Worm (Caenorhabditis elegans) whole organism, young adult: Measurements from ENCODE around the gene C04E6.13.

Experiments used
- F37B4.10 ChIP-seq: fragments of 200-800 bp; sonication (Bioruptor generic); IDR thresholded peaks from 2 replicates; pipeline ENCODE4 v1.3.6; 2022; ENCODE audit warnings: missing genetic modification characterization, missing compliant biosample characterization
- F39B2.1 ChIP-seq: fragments of 200-800 bp; sonication (Bioruptor generic); IDR thresholded peaks from 2 replicates; pipeline ENCODE4 v1.3.6; 2022; ENCODE audit warnings: missing genetic modification reagents, missing genetic modification characterization, missing compliant biosample characterization
- F49E8.2 ChIP-seq: sonication (generic microtip); optimal IDR thresholded peaks from 3 replicates; lab custom pipeline; 2017; ENCODE audit warnings: missing genetic modification characterization, mild to moderate bottlenecking, missing compliant biosample characterization, antibody characterized with exemption, moderate library complexity; ENCODE audit not compliant: insufficient read depth
- K11D2.4 ChIP-seq: fragments of 200-800 bp; sonication (Bioruptor generic); IDR thresholded peaks from 2 replicates; pipeline ENCODE4 v1.3.6; 2022; ENCODE audit warnings: missing genetic modification reagents, missing genetic modification characterization, missing compliant biosample characterization
- T26A5.8 ChIP-seq: sonication (generic microtip); optimal IDR thresholded peaks from 2 replicates; lab custom pipeline; 2016; ENCODE audit warnings: missing genetic modification characterization, missing compliant biosample characterization
- Y67H2A.10 ChIP-seq: fragments of 200-800 bp; sonication (Bioruptor generic); conservative IDR thresholded peaks from 2 replicates; pipeline ENCODE4 v1.3.6; 2022; ENCODE audit warnings: missing genetic modification reagents, missing genetic modification characterization, missing compliant biosample characterization
- ZK185.1 ChIP-seq: sonication (generic microtip); optimal IDR thresholded peaks from 2 replicates; lab custom pipeline; 2016; ENCODE audit warnings: mild to moderate bottlenecking, missing genetic modification characterization, missing compliant biosample characterization; ENCODE audit not compliant: poor library complexity, severe bottlenecking
- aptf-2 ChIP-seq: fragments of 200-800 bp; sonication (Bioruptor generic); conservative IDR thresholded peaks from 2 replicates; pipeline ENCODE4 v1.3.6; 2022; ENCODE audit warnings: missing genetic modification reagents, missing genetic modification characterization, missing compliant biosample characterization
- athp-1 ChIP-seq: sonication (generic microtip); optimal IDR thresholded peaks from 2 replicates; lab custom pipeline; 2017; ENCODE audit warnings: mild to moderate bottlenecking, missing genetic modification characterization, missing compliant biosample characterization
- attf-3 ChIP-seq: fragments of 200-800 bp; sonication (Bioruptor generic); conservative IDR thresholded peaks from 2 replicates; pipeline ENCODE4 v1.3.6; 2022; ENCODE audit warnings: missing genetic modification reagents, missing genetic modification characterization, missing compliant biosample characterization
- attf-6 ChIP-seq: fragments of 200-800 bp; sonication (Bioruptor generic); IDR thresholded peaks from 2 replicates; pipeline ENCODE4 v1.3.6; 2022; ENCODE audit warnings: missing genetic modification reagents, missing genetic modification characterization, missing compliant biosample characterization
- ccch-3 ChIP-seq: fragments of 200-800 bp; sonication (Bioruptor generic); optimal IDR thresholded peaks from 2 replicates; lab custom pipeline; 2018; ENCODE audit warnings: mild to moderate bottlenecking, missing genetic modification characterization, missing compliant biosample characterization
- ceh-100 ChIP-seq: fragments of 200-800 bp; sonication (Bioruptor generic); IDR thresholded peaks from 2 replicates; pipeline ENCODE4 v1.3.6; 2022; ENCODE audit warnings: missing genetic modification reagents, missing genetic modification characterization, missing compliant biosample characterization
- ceh-27 ChIP-seq: fragments of 200-800 bp; sonication (Bioruptor generic); optimal IDR thresholded peaks from 2 replicates; lab custom pipeline; 2018; ENCODE audit warnings: mild to moderate bottlenecking, missing genetic modification characterization, moderate library complexity, missing compliant biosample characterization
- ceh-40 ChIP-seq: fragments of 200-800 bp; sonication (Bioruptor generic); IDR thresholded peaks from 2 replicates; pipeline ENCODE4 v1.3.6; 2022; ENCODE audit warnings: missing genetic modification characterization, missing compliant biosample characterization
- ceh-91 ChIP-seq: fragments of 200-800 bp; sonication (Bioruptor generic); IDR thresholded peaks from 2 replicates; pipeline ENCODE4 v1.3.6; 2022; ENCODE audit warnings: missing genetic modification reagents, missing genetic modification characterization, missing compliant biosample characterization
- chd-7 ChIP-seq: sonication (generic microtip); optimal IDR thresholded peaks from 2 replicates; lab custom pipeline; 2016; ENCODE audit warnings: mild to moderate bottlenecking, missing genetic modification characterization, moderate library complexity, missing compliant biosample characterization
- dpl-1 ChIP-seq: fragments of 150-350 bp; optimal IDR thresholded peaks from 2 replicates; lab custom pipeline; 2014; ENCODE audit warnings: missing biosample characterization, missing genetic modification reagents, missing genetic modification characterization
- ekl-4 ChIP-seq: fragments of 200-800 bp; sonication (Bioruptor generic); IDR thresholded peaks from 2 replicates; pipeline ENCODE4 v1.3.6; 2022; ENCODE audit warnings: missing genetic modification reagents, missing genetic modification characterization, missing compliant biosample characterization
- fkh-3 ChIP-seq: sonication (generic microtip); optimal IDR thresholded peaks from 2 replicates; lab custom pipeline; 2016; ENCODE audit warnings: mild to moderate bottlenecking, missing genetic modification characterization, missing compliant biosample characterization
- hrde-1 ChIP-seq: sonication (generic microtip); optimal IDR thresholded peaks from 2 replicates; lab custom pipeline; 2016; ENCODE audit warnings: missing genetic modification characterization, mild to moderate bottlenecking, missing compliant biosample characterization, moderate library complexity, missing genotype, missing genetic modification reagents, borderline replicate concordance
- hsf-1 ChIP-seq: fragments of 200-800 bp; sonication (Bioruptor generic); IDR thresholded peaks from 2 replicates; pipeline ENCODE4 v1.3.6; 2022; ENCODE audit warnings: missing genetic modification reagents, missing genetic modification characterization, missing compliant biosample characterization
- let-526 ChIP-seq: fragments of 200-800 bp; sonication (Bioruptor generic); IDR thresholded peaks from 2 replicates; pipeline ENCODE4 v1.3.6; 2022; ENCODE audit warnings: missing genetic modification reagents, missing genetic modification characterization, missing compliant biosample characterization
- lin-35 ChIP-seq, 3 experiments: fragments of 150-350 bp in 2 of 3; sonication (generic microtip) in 1 of 3; optimal IDR thresholded peaks; 2 replicates each; lab custom pipeline; 2014 to 2018; ENCODE audit warnings: missing biosample characterization in 3 of 3, missing genetic modification characterization in 3 of 3, missing genetic modification reagents in 3 of 3
- lin-54 ChIP-seq: fragments of 200-800 bp; sonication (Bioruptor generic); optimal IDR thresholded peaks from 2 replicates; lab custom pipeline; 2018; ENCODE audit warnings: mild to moderate bottlenecking, missing genetic modification characterization, missing compliant biosample characterization
- lir-1 ChIP-seq: fragments of 200-800 bp; sonication (Bioruptor generic); conservative IDR thresholded peaks from 2 replicates; pipeline ENCODE4 v1.3.6; 2022; ENCODE audit warnings: missing genetic modification reagents, missing genetic modification characterization, missing compliant biosample characterization
- lsl-1 ChIP-seq: fragments of 200-800 bp; sonication (Bioruptor generic); optimal IDR thresholded peaks from 2 replicates; lab custom pipeline; 2018; ENCODE audit warnings: mild to moderate bottlenecking, missing genetic modification characterization, moderate library complexity, missing compliant biosample characterization
- madf-10 ChIP-seq: sonication (generic microtip); optimal IDR thresholded peaks from 2 replicates; lab custom pipeline; 2016; ENCODE audit warnings: mild to moderate bottlenecking, missing genetic modification characterization, missing compliant biosample characterization
- madf-3 ChIP-seq: fragments of 200-800 bp; sonication (Bioruptor generic); IDR thresholded peaks from 2 replicates; pipeline ENCODE4 v1.3.6; 2022; ENCODE audit warnings: missing genetic modification reagents, missing genetic modification characterization, missing compliant biosample characterization
- madf-8 ChIP-seq: fragments of 200-800 bp; sonication (Bioruptor generic); conservative IDR thresholded peaks from 2 replicates; pipeline ENCODE4 v1.3.6; 2022; ENCODE audit warnings: missing genetic modification reagents, missing genetic modification characterization, missing compliant biosample characterization
- nfya-1 ChIP-seq: sonication (generic microtip); optimal IDR thresholded peaks from 2 replicates; lab custom pipeline; 2017; ENCODE audit warnings: antibody characterized with exemption, missing compliant biosample characterization, missing genetic modification characterization, borderline replicate concordance; ENCODE audit not compliant: insufficient read depth
- nfyb-1 ChIP-seq: fragments of 200-800 bp; sonication (Bioruptor generic); IDR thresholded peaks from 2 replicates; pipeline ENCODE4 v1.3.6; 2022; ENCODE audit warnings: missing genetic modification reagents, missing genetic modification characterization, missing compliant biosample characterization
- pbrm-1 ChIP-seq: fragments of 200-800 bp; sonication (Bioruptor generic); IDR thresholded peaks from 2 replicates; pipeline ENCODE4 v1.3.6; 2022; ENCODE audit warnings: missing genetic modification reagents, missing genetic modification characterization, missing compliant biosample characterization
- rcor-1 ChIP-seq: fragments of 200-800 bp; sonication (Bioruptor generic); IDR thresholded peaks from 2 replicates; pipeline ENCODE4 v1.3.6; 2022; ENCODE audit warnings: missing genetic modification reagents, missing genetic modification characterization, missing compliant biosample characterization
- rec-8 ChIP-seq, 2 experiments: sonication (generic microtip); optimal IDR thresholded peaks; 2 replicates each; lab custom pipeline; 2016; ENCODE audit warnings: mild to moderate bottlenecking in 2 of 2, missing genetic modification characterization in 2 of 2, missing genetic modification reagents in 2 of 2, missing genotype in 2 of 2, missing biosample characterization in 1 of 2, missing compliant biosample characterization in 1 of 2, moderate library complexity in 1 of 2
- snpc-3.4 ChIP-seq: sonication (generic microtip); optimal IDR thresholded peaks from 2 replicates; lab custom pipeline; 2017; ENCODE audit warnings: missing genetic modification characterization, mild to moderate bottlenecking, missing compliant biosample characterization, antibody characterized with exemption, moderate library complexity, missing genotype, missing genetic modification reagents
- somi-1 ChIP-seq: fragments of 200-800 bp; sonication (Bioruptor generic); optimal IDR thresholded peaks from 2 replicates; lab custom pipeline; 2018; ENCODE audit warnings: mild to moderate bottlenecking, missing genetic modification characterization, missing compliant biosample characterization
- sptf-2 ChIP-seq: fragments of 200-800 bp; sonication (Bioruptor generic); optimal IDR thresholded peaks from 2 replicates; lab custom pipeline; 2018; ENCODE audit warnings: mild to moderate bottlenecking, missing genetic modification characterization, missing compliant biosample characterization
- tlf-1 ChIP-seq: fragments of 200-800 bp; sonication (Bioruptor generic); optimal IDR thresholded peaks from 2 replicates; lab custom pipeline; 2018; ENCODE audit warnings: mild to moderate bottlenecking, missing genetic modification characterization, missing compliant biosample characterization
- unc-130 ChIP-seq: sonication (generic microtip); optimal IDR thresholded peaks from 2 replicates; lab custom pipeline; 2016; ENCODE audit warnings: missing genetic modification reagents, missing genetic modification characterization, missing compliant biosample characterization
- xnd-1 ChIP-seq: sonication (generic microtip); optimal IDR thresholded peaks from 2 replicates; lab custom pipeline; 2016; ENCODE audit warnings: missing genotype, missing genetic modification reagents, missing genetic modification characterization, missing compliant biosample characterization
- ztf-18 ChIP-seq: sonication (generic microtip); optimal IDR thresholded peaks from 2 replicates; lab custom pipeline; 2016; ENCODE audit warnings: missing genotype, mild to moderate bottlenecking, missing genetic modification characterization, missing compliant biosample characterization
- ztf-28 ChIP-seq: fragments of 200-800 bp; sonication (Bioruptor generic); IDR thresholded peaks from 2 replicates; pipeline ENCODE4 v1.3.6; 2022; ENCODE audit warnings: missing genetic modification reagents, missing genetic modification characterization, missing compliant biosample characterization

Gene C04E6.13

ce11 chrV:5917707-5918106, 5.2 kb downstream of the C04E6.13 start, which contains the start of gene lrpr-1 (continued):
- TF ChIP-seq ZK185.1 (tag; lab: Kevin White, UChicago) (peak; percentile 96), ztf-28 (no peak), nfya-1 (tag; lab: Kevin White, UChicago) (no peak), hsf-1 (GFP tag; lab: Robert Waterston, UW) (0 out of 2 replicates have a peak, but pooled peaks have one; percentile 35), madf-8 (GFP tag; lab: Robert Waterston, UW) (peak; percentile 74), ztf-18 (tag; lab: Kevin White, UChicago) (peak; percentile 28), sptf-2 (GFP tag; lab: Kevin White, UChicago) (no peak), F49E8.2 (tag; lab: Kevin White, UChicago) (no peak), madf-10 (peak; percentile 65), aptf-2 (GFP tag; lab: Robert Waterston, UW) (peak; percentile 79), lsl-1 (GFP tag; lab: Kevin White, UChicago) (peak; percentile 53), pbrm-1 (GFP tag; lab: Robert Waterston, UW) (0 out of 2 replicates have a peak, but pooled peaks have one; percentile 44), rec-8 (tag; optimal IDR thresholded peaks at IDR 0.05; lab: Kevin White, UChicago) (peak; percentile 48 to 90), attf-6 (GFP tag; lab: Robert Waterston, UW) (no peak), xnd-1 (tag; lab: Kevin White, UChicago) (peak; percentile 65), let-526 (0 out of 2 replicates have a peak, but pooled peaks have one; percentile 56), rcor-1 (GFP tag; lab: Robert Waterston, UW) (peak; percentile 67), ceh-91 (GFP tag; lab: Robert Waterston, UW) (peak; percentile 52), tlf-1 (GFP tag; lab: Kevin White, UChicago) (no peak), chd-7 (tag; lab: Kevin White, UChicago) (no peak), lir-1 (peak; percentile 73), ekl-4 (GFP tag; lab: Robert Waterston, UW) (peak; percentile 73), hrde-1 (tag; lab: Kevin White, UChicago) (peak; percentile 60), ccch-3 (GFP tag; lab: Kevin White, UChicago) (peak; percentile 73), madf-3 (GFP tag; lab: Robert Waterston, UW) (peak; percentile 87), athp-1 (peak; percentile 39), F37B4.10 (GFP tag; lab: Robert Waterston, UW) (no peak), dpl-1 (GFP tag; lab: Kevin White, UChicago) (peak; percentile 81), ceh-40 (GFP tag; lab: Robert Waterston, UW) (no peak), nfyb-1 (no peak; the same call in 1 of the 2 replicates), somi-1 (GFP tag; lab: Kevin White, UChicago) (peak; percentile 16), snpc-3.4 (tag; lab: Kevin White, UChicago) (peak; percentile 42), attf-3 (peak; percentile 71), lin-35 (GFP tag; optimal IDR thresholded peaks at IDR 0.05; lab: Kevin White, UChicago) (peak; percentile 65 to 95 (median 67)), fkh-3 (tag; lab: Kevin White, UChicago) (no peak), ceh-27 (GFP tag; lab: Kevin White, UChicago) (peak; percentile 89), ceh-100 (peak; percentile 67), lin-54 (GFP tag; lab: Kevin White, UChicago) (peak; percentile 99), unc-130 (GFP tag; lab: Kevin White, UChicago) (peak; percentile 95), Y67H2A.10 (GFP tag; lab: Robert Waterston, UW) (peak; percentile 52; the same call in 1 of the 2 replicates), K11D2.4 (GFP tag; lab: Robert Waterston, UW) (peak; percentile 78), T26A5.8 (tag; lab: Kevin White, UChicago) (no peak), F39B2.1 (GFP tag; lab: Robert Waterston, UW) (no peak)
